Worm (Caenorhabditis elegans): Measurements from ENCODE around the gene pnk-4.

DNA sequence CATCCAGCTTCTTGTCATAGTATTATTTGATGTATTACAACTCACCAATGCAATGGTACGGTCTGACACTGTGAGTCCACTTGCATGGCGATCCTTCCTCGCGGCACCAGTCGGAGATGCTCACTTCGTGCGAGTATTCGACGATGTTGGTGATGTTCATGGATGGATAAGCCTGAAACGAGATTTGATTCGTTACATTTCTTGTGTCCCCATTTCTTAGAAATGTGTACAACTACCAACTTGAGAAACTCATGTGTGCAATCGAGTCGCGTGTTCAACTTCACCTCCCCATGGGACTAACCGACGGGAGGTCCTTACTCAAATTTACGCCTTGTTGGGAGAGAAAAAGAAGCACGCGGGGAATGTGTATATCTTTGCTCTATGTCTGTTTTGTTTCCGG, 27.9 kb downstream of the pnk-4 start:
- TF ChIP-seq elt-1 (tag; optimal IDR thresholded peaks at IDR 0.05) (no peak), sea-2 (GFP tag; optimal IDR thresholded peaks at IDR 0.05) (no peak), lin-15B (tag; optimal IDR thresholded peaks at IDR 0.05) (no peak), zag-1 (tag; optimal IDR thresholded peaks at IDR 0.05) (no peak), nhr-28 (tag; optimal IDR thresholded peaks at IDR 0.05) (no peak), unc-62 (GFP tag; optimal IDR thresholded peaks at IDR 0.05) (no peak), aly-2 (tag; optimal IDR thresholded peaks at IDR 0.05) (no peak), snpc-4 (tag; optimal IDR thresholded peaks at IDR 0.05) (no peak), lin-39 (tag; optimal IDR thresholded peaks at IDR 0.05) (peak; percentile 29), nfya-1 (tag; optimal IDR thresholded peaks at IDR 0.05; ENCODE audit: insufficient read depth) (no peak), egl-27 (tag; optimal IDR thresholded peaks at IDR 0.05) (no peak), ztf-11 (tag; optimal IDR thresholded peaks at IDR 0.05) (no peak)
